Fruit fly (Drosophila melanogaster) whole organism, embryonic: Measurements from ENCODE around the gene Ppcs.

Experiments used
- CG14667 ChIP-seq: fragments of 200-800 bp; sonication (Bioruptor generic); IDR thresholded peaks from 2 replicates; pipeline ENCODE4 v1.3.6; 2022; ENCODE audit warnings: missing biosample characterization, missing genetic modification characterization
- CG15479 ChIP-seq: fragments of 200-800 bp; sonication (Bioruptor generic); optimal IDR thresholded peaks from 3 replicates; lab custom pipeline; 2019; ENCODE audit warnings: missing biosample characterization, mild to moderate bottlenecking, missing genetic modification characterization, moderate library complexity
- CG17568 ChIP-seq: fragments of 200-800 bp; sonication (Bioruptor generic); optimal IDR thresholded peaks from 2 replicates; lab custom pipeline; 2018; ENCODE audit warnings: missing biosample characterization, mild to moderate bottlenecking, missing genetic modification characterization, moderate library complexity
- HmgD ChIP-seq: fragments of 200-800 bp; sonication (Bioruptor generic); optimal IDR thresholded peaks from 3 replicates; lab custom pipeline; 2016; ENCODE audit warnings: missing biosample characterization, missing genetic modification characterization
- cad ChIP-seq: fragments of >200 bp; optimal IDR thresholded peaks from 2 replicates; lab custom pipeline; 2017; ENCODE audit warnings: missing biosample characterization, missing genetic modification characterization
- fru ChIP-seq: fragments of >200 bp; optimal IDR thresholded peaks from 2 replicates; lab custom pipeline; 2017
- otp ChIP-seq: fragments of 200-800 bp; sonication (Bioruptor generic); IDR thresholded peaks from 3 replicates; pipeline ENCODE4, ENCODE4 v1.3.6; 2022; ENCODE audit warnings: missing biosample characterization, missing genetic modification characterization
- zfh2 ChIP-seq: fragments of 200-800 bp; sonication (Bioruptor generic); optimal IDR thresholded peaks from 2 replicates; lab custom pipeline; 2016; ENCODE audit warnings: missing biosample characterization, missing genetic modification characterization

DNA sequence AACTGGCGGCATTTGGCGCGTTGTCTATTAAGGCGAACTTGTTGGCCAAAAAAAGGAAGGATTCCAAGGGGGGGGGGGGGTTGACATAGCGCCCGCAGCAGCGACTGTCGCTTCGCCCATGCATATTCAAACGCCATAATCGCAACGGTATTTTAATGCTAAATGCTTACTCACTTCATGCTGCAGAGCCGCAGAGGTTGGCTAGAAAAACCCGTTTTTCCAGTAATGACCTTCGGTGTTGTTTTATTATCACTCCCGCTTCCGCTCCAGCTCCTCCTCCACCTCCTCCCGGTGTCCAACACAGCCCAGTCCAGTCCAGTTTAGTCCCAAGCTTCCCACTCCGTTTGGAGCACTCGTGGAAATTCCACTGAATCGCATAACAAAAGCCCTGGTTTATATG, 36.6 kb downstream of the Ppcs start:
- TF ChIP-seq CG17568 (GFP tag; lab: Kevin White, UChicago) (no peak), cad (GFP tag; lab: Kevin White, UChicago) (no peak), CG15479 (no peak), HmgD (GFP tag; lab: Kevin White, UChicago) (no peak), zfh2 (no peak), CG14667 (GFP tag; lab: Robert Waterston, UW) (no peak), fru (lab: Kevin White, UChicago) (no peak), otp (GFP tag; lab: Robert Waterston, UW) (no peak)
